Fruit fly (Drosophila melanogaster) whole organism, prepupa: ENCODE measurements around the gene Sod1.

Experiments
- CG10631 ChIP-seq: fragments of 200-800 bp; sonication (Bioruptor generic); optimal IDR thresholded peaks from 2 replicates; lab custom pipeline; 2016; ENCODE audit warnings: missing biosample characterization, missing genetic modification characterization
- CG11294 ChIP-seq: fragments of 200-800 bp; sonication (Bioruptor generic); IDR thresholded peaks from 2 replicates; pipeline ENCODE4 v1.3.6; 2022; ENCODE audit warnings: missing biosample characterization, missing genetic modification characterization
- CG11762 ChIP-seq: fragments of 200-800 bp; sonication (Bioruptor generic); optimal IDR thresholded peaks from 3 replicates; lab custom pipeline; 2016; ENCODE audit warnings: missing biosample characterization, missing genetic modification characterization; ENCODE audit not compliant: insufficient read depth
- CG15336 ChIP-seq: fragments of 200-800 bp; sonication (Bioruptor generic); IDR thresholded peaks from 2 replicates; pipeline ENCODE4 v1.3.6; 2022; ENCODE audit warnings: missing biosample characterization, missing genetic modification characterization
- CG1621 ChIP-seq: fragments of 200-800 bp; sonication (Bioruptor generic); optimal IDR thresholded peaks from 3 replicates; lab custom pipeline; 2018; ENCODE audit warnings: missing biosample characterization, mild to moderate bottlenecking, missing genetic modification characterization
- CG16779 ChIP-seq: fragments of 200-800 bp; sonication (Bioruptor generic); optimal IDR thresholded peaks from 3 replicates; lab custom pipeline; 2017; ENCODE audit warnings: missing biosample characterization, mild to moderate bottlenecking, missing genetic modification characterization
- CG3032 ChIP-seq: fragments of 200-800 bp; optimal IDR thresholded peaks from 2 replicates; lab custom pipeline; 2019; ENCODE audit warnings: missing biosample characterization, mild to moderate bottlenecking, missing genetic modification characterization, moderate library complexity
- CG31627 ChIP-seq: fragments of 200-800 bp; sonication (Bioruptor generic); optimal IDR thresholded peaks from 3 replicates; lab custom pipeline; 2016; ENCODE audit warnings: missing biosample characterization, missing genetic modification characterization
- CG32006 ChIP-seq: fragments of 200-800 bp; sonication (Bioruptor generic); optimal IDR thresholded peaks from 3 replicates; lab custom pipeline; 2017; ENCODE audit warnings: missing biosample characterization, mild to moderate bottlenecking, missing genetic modification characterization
- CG3919 ChIP-seq: fragments of 200-800 bp; sonication (Bioruptor generic); optimal IDR thresholded peaks from 3 replicates; lab custom pipeline; 2016; ENCODE audit warnings: missing biosample characterization, missing genetic modification characterization
- CG4318 ChIP-seq: fragments of 200-800 bp; sonication (Bioruptor generic); optimal IDR thresholded peaks from 3 replicates; lab custom pipeline; 2017; ENCODE audit warnings: missing biosample characterization, mild to moderate bottlenecking, missing genetic modification characterization
- CG6163 ChIP-seq: fragments of 200-800 bp; sonication (Bioruptor generic); IDR thresholded peaks from 3 replicates; pipeline ENCODE4 v1.3.6; 2022; ENCODE audit warnings: missing biosample characterization, missing genetic modification characterization
- CG6276 ChIP-seq: fragments of 200-800 bp; sonication (Bioruptor generic); optimal IDR thresholded peaks from 2 replicates; lab custom pipeline; 2017; ENCODE audit warnings: missing biosample characterization, mild to moderate bottlenecking, missing genetic modification characterization
- CG6792 ChIP-seq: fragments of 200-800 bp; sonication (Bioruptor generic); optimal IDR thresholded peaks from 3 replicates; lab custom pipeline; 2016; ENCODE audit warnings: missing biosample characterization, missing genetic modification characterization
- CG6808 ChIP-seq: fragments of 200-800 bp; sonication (Bioruptor generic); optimal IDR thresholded peaks from 3 replicates; lab custom pipeline; 2017; ENCODE audit warnings: missing biosample characterization, missing genetic modification characterization, mild to moderate bottlenecking, moderate library complexity, missing genetic modification reagents
- CG8319 ChIP-seq: fragments of 200-800 bp; sonication (Bioruptor generic); optimal IDR thresholded peaks from 3 replicates; lab custom pipeline; 2016; ENCODE audit warnings: missing biosample characterization, missing genetic modification characterization
- CG9139 ChIP-seq: fragments of 200-800 bp; sonication (Bioruptor generic); optimal IDR thresholded peaks from 3 replicates; lab custom pipeline; 2017; ENCODE audit warnings: missing biosample characterization, mild to moderate bottlenecking, missing genetic modification characterization
- Eip93F ChIP-seq: fragments of 200-800 bp; sonication (Bioruptor generic); optimal IDR thresholded peaks from 2 replicates; lab custom pipeline; 2016; ENCODE audit warnings: missing biosample characterization, mild to moderate bottlenecking, missing genetic modification characterization
- Ets96B ChIP-seq: fragments of 200-800 bp; optimal IDR thresholded peaks from 2 replicates; lab custom pipeline; 2019; ENCODE audit warnings: missing biosample characterization, mild to moderate bottlenecking, missing genetic modification characterization, moderate library complexity
- Gug ChIP-seq: fragments of 200-800 bp; sonication (Bioruptor generic); IDR thresholded peaks from 2 replicates; pipeline ENCODE4 v1.3.6; 2022; ENCODE audit warnings: missing biosample characterization, missing genetic modification characterization
- Hr38 ChIP-seq: sonication (Bioruptor generic); optimal IDR thresholded peaks from 2 replicates; lab custom pipeline; 2016; ENCODE audit warnings: missing biosample characterization, missing genetic modification characterization
- Hr39 ChIP-seq: fragments of 200-800 bp; sonication (Bioruptor generic); optimal IDR thresholded peaks from 2 replicates; lab custom pipeline; 2016; ENCODE audit warnings: missing biosample characterization, missing genetic modification characterization
- Hr4 ChIP-seq: fragments of 200-800 bp; sonication (Bioruptor generic); optimal IDR thresholded peaks from 3 replicates; lab custom pipeline; 2016; ENCODE audit warnings: missing biosample characterization, missing genetic modification characterization
- Met ChIP-seq: fragments of 200-800 bp; sonication (Bioruptor generic); optimal IDR thresholded peaks from 3 replicates; lab custom pipeline; 2016; ENCODE audit warnings: missing biosample characterization, missing genetic modification characterization
- Smox ChIP-seq: fragments of 200-800 bp; sonication (Bioruptor generic); optimal IDR thresholded peaks from 3 replicates; lab custom pipeline; 2016; ENCODE audit warnings: missing biosample characterization, missing genetic modification characterization
- Sox14 ChIP-seq: fragments of 200-800 bp; sonication (Bioruptor generic); optimal IDR thresholded peaks from 3 replicates; lab custom pipeline; 2016; ENCODE audit warnings: missing biosample characterization, missing genetic modification characterization
- Sox15 ChIP-seq: fragments of 200-800 bp; sonication (Bioruptor generic); optimal IDR thresholded peaks from 3 replicates; lab custom pipeline; 2016; ENCODE audit warnings: missing biosample characterization, missing genetic modification characterization
- achi ChIP-seq: fragments of 200-800 bp; sonication (Bioruptor generic); optimal IDR thresholded peaks from 3 replicates; lab custom pipeline; 2016; ENCODE audit warnings: missing biosample characterization, missing genetic modification characterization
- acj6 ChIP-seq: fragments of 200-800 bp; sonication (Bioruptor generic); optimal IDR thresholded peaks from 3 replicates; lab custom pipeline; 2016; ENCODE audit warnings: missing biosample characterization, missing genetic modification characterization
- dac ChIP-seq: fragments of 200-800 bp; sonication (Bioruptor generic); optimal IDR thresholded peaks from 2 replicates; lab custom pipeline; 2017; ENCODE audit warnings: missing biosample characterization, mild to moderate bottlenecking, missing genetic modification characterization
- eg ChIP-seq: fragments of 200-800 bp; sonication (Bioruptor generic); IDR thresholded peaks from 3 replicates; pipeline ENCODE4 v1.3.6; 2022; ENCODE audit warnings: missing biosample characterization, missing genetic modification characterization
- esn ChIP-seq: fragments of 200-800 bp; sonication (Bioruptor generic); optimal IDR thresholded peaks from 2 replicates; lab custom pipeline; 2016; ENCODE audit warnings: missing biosample characterization, mild to moderate bottlenecking, missing genetic modification characterization, moderate library complexity
- fd59A ChIP-seq: fragments of 200-800 bp; sonication (Bioruptor generic); optimal IDR thresholded peaks from 2 replicates; lab custom pipeline; 2017; ENCODE audit warnings: missing biosample characterization, mild to moderate bottlenecking, missing genetic modification characterization, missing genetic modification reagents
- fd85E ChIP-seq: fragments of 200-800 bp; sonication (Bioruptor generic); optimal IDR thresholded peaks from 3 replicates; lab custom pipeline; 2016; ENCODE audit warnings: missing biosample characterization, missing genetic modification characterization
- fkh ChIP-seq: fragments of 200-800 bp; sonication (Bioruptor generic); optimal IDR thresholded peaks from 3 replicates; lab custom pipeline; 2017; ENCODE audit warnings: missing biosample characterization, mild to moderate bottlenecking, missing genetic modification characterization, moderate library complexity
- net ChIP-seq: fragments of 200-800 bp; sonication (Bioruptor generic); optimal IDR thresholded peaks from 3 replicates; lab custom pipeline; 2016; ENCODE audit warnings: missing biosample characterization, missing genetic modification characterization
- pdm3 ChIP-seq: fragments of 200-800 bp; sonication (Bioruptor generic); optimal IDR thresholded peaks from 3 replicates; lab custom pipeline; 2016; ENCODE audit warnings: missing biosample characterization, missing genetic modification characterization
- salr ChIP-seq, 2 experiments: fragments of 200-800 bp; sonication (Bioruptor generic); optimal IDR thresholded peaks; 3 replicates each; lab custom pipeline; 2016 to 2018; ENCODE audit warnings: missing biosample characterization in 2 of 2, missing genetic modification characterization in 2 of 2, mild to moderate bottlenecking in 1 of 2
- ss ChIP-seq, 2 experiments: fragments of 200-800 bp; sonication (Bioruptor generic); optimal IDR thresholded peaks; 2 replicates in 1 of 2; 3 replicates in 1 of 2; lab custom pipeline; 2017 to 2018; ENCODE audit warnings: mild to moderate bottlenecking in 2 of 2, missing biosample characterization in 2 of 2, missing genetic modification characterization in 2 of 2, moderate library complexity in 1 of 2
- svp ChIP-seq: fragments of 200-800 bp; sonication (Bioruptor generic); peaks from one replicate; lab custom pipeline; 2016; ENCODE audit warnings: missing biosample characterization, missing genetic modification characterization
- topi ChIP-seq: fragments of 200-800 bp; sonication (Bioruptor generic); optimal IDR thresholded peaks from 3 replicates; lab custom pipeline; 2016; ENCODE audit warnings: missing biosample characterization, missing genetic modification characterization
- vri ChIP-seq: fragments of 200-800 bp; sonication (Bioruptor generic); optimal IDR thresholded peaks from 3 replicates; lab custom pipeline; 2016; ENCODE audit warnings: missing biosample characterization, mild to moderate bottlenecking, missing genetic modification characterization

Gene Sod1

dm6 chr3L:11120419-11120958 is 6.9 kb upstream of the Sod1 start, which contains the start of the genes FoxK and mRpL2 (continued):
- TF ChIP-seq ss (GFP tag; optimal IDR thresholded peaks at IDR 0.05; lab: Kevin White, UChicago) (peak; percentile 96 to 97), CG4318 (peak; percentile 11), net (GFP tag; lab: Kevin White, UChicago) (peak; percentile 84), CG6276 (GFP tag; lab: Kevin White, UChicago) (peak; percentile 94), CG9139 (GFP tag; lab: Kevin White, UChicago) (peak; percentile 94), Smox (GFP tag; lab: Kevin White, UChicago) (peak; percentile 28), CG8319 (GFP tag; lab: Kevin White, UChicago) (peak; percentile 26), CG11762 (GFP tag; lab: Kevin White, UChicago) (peak; percentile 57), Hr39 (GFP tag; lab: Kevin White, UChicago) (peak; percentile 12), Sox14 (GFP tag; lab: Kevin White, UChicago) (peak; percentile 62), CG10631 (peak; percentile 47), eg (GFP tag; lab: Robert Waterston, UW) (peak; percentile 89), CG6163 (GFP tag; lab: Robert Waterston, UW) (peak; percentile 83), Sox15 (GFP tag; lab: Kevin White, UChicago) (no peak), pdm3 (GFP tag; lab: Kevin White, UChicago) (peak; percentile 71), Eip93F (GFP tag; lab: Kevin White, UChicago) (no peak), dac (GFP tag; lab: Kevin White, UChicago) (peak; percentile 43), CG15336 (GFP tag; lab: Robert Waterston, UW) (peak; percentile 75), CG32006 (peak; percentile 77), CG6808 (peak; percentile 96), achi (GFP tag; lab: Kevin White, UChicago) (peak; percentile 66), CG6792 (GFP tag; lab: Kevin White, UChicago) (peak; percentile 37)

- TF ChIP-seq CG9139 (GFP tag; lab: Kevin White, UChicago), result no peak
- peak; percentile 98 for TF ChIP-seq fkh (GFP tag; lab: Kevin White, UChicago)
- TF ChIP-seq CG6163 (GFP tag; lab: Robert Waterston, UW), result no peak
- no peak for TF ChIP-seq CG16779 (tag; lab: Kevin White, UChicago)
- TF ChIP-seq Hr39 (GFP tag; lab: Kevin White, UChicago), result no peak
- no peak for TF ChIP-seq Hr38 (GFP tag; lab: Kevin White, UChicago)
- no peak for TF ChIP-seq CG15336 (GFP tag; lab: Robert Waterston, UW)
- no peak for TF ChIP-seq fd85E
- TF ChIP-seq Hr4 (GFP tag; lab: Kevin White, UChicago), result no peak
- no peak for TF ChIP-seq CG3919 (GFP tag; lab: Kevin White, UChicago)
- TF ChIP-seq vri (GFP tag; lab: Kevin White, UChicago), result peak; percentile 78
- no peak for TF ChIP-seq CG1621 (tag; lab: Kevin White, UChicago)
- TF ChIP-seq fd59A (GFP tag; lab: Kevin White, UChicago), result no peak
- no peak for TF ChIP-seq Ets96B (tag; lab: Kevin White, UChicago)
- no peak for TF ChIP-seq CG11294 (GFP tag; lab: Robert Waterston, UW)
- TF ChIP-seq, all 60 proteins: peak for 2
These were observed 6.4 kb upstream of the Sod1 start for dm6 chr3L:11119901-11120418.

dm6 chr3L:11119396-11119900 is 5.9 kb upstream of the Sod1 start:
- no peak for TF ChIP-seq acj6
- TF ChIP-seq salr (GFP tag; optimal IDR thresholded peaks at IDR 0.05; lab: Kevin White, UChicago), result peak in 1 of 2 experiments; percentile 19
- peak; percentile 4 for TF ChIP-seq CG3032 (tag; lab: Kevin White, UChicago)
- no peak for TF ChIP-seq ss (GFP tag; optimal IDR thresholded peaks at IDR 0.05; lab: Kevin White, UChicago)
- peak; percentile 18 for TF ChIP-seq Sox14 (GFP tag; lab: Kevin White, UChicago)
- TF ChIP-seq Met (GFP tag; lab: Kevin White, UChicago), result peak; percentile 5
- TF ChIP-seq esn (GFP tag; lab: Kevin White, UChicago), result peak; percentile 1
- peak; percentile 19 for TF ChIP-seq CG31627 (GFP tag; lab: Kevin White, UChicago)
- TF ChIP-seq CG6792 (GFP tag; lab: Kevin White, UChicago), result no peak
- TF ChIP-seq Gug (GFP tag; lab: Robert Waterston, UW), result 0 out of 2 replicates have a peak, but pooled peaks have one; percentile 9
- peak; percentile 7 for TF ChIP-seq Hr39 (GFP tag; lab: Kevin White, UChicago)
- TF ChIP-seq svp (GFP tag; lab: Kevin White, UChicago), result peak; percentile 60
- TF ChIP-seq eg (GFP tag; lab: Robert Waterston, UW), result peak; percentile 60; the same call in 2 of the 3 replicates
- no peak for TF ChIP-seq CG32006
- peak; percentile 13 for TF ChIP-seq CG9139 (GFP tag; lab: Kevin White, UChicago)
- peak; percentile 60; the same call in 2 of the 3 replicates for TF ChIP-seq CG6163 (GFP tag; lab: Robert Waterston, UW)
- no peak for TF ChIP-seq topi (GFP tag; lab: Kevin White, UChicago)
